Fruit fly (Drosophila melanogaster) whole organism, pupa: ENCODE measurements around the gene CG15252.

Experiments
- CG10348 ChIP-seq: fragments of 200-800 bp; sonication (Bioruptor generic); IDR thresholded peaks from 2 replicates; pipeline ENCODE4 v1.3.6; 2022; ENCODE audit warnings: missing biosample characterization, missing genetic modification characterization
- Pif1A ChIP-seq: fragments of 200-800 bp; sonication (Bioruptor generic); optimal IDR thresholded peaks from 3 replicates; lab custom pipeline; 2016; ENCODE audit warnings: missing biosample characterization, missing genetic modification characterization

dm6 chrX:10020857-10021256, 40.5 kb upstream of the CG15252 start:
- TF ChIP-seq CG10348 (GFP tag; lab: Robert Waterston, UW) (no peak), Pif1A (no peak)
